Fruit fly (Drosophila melanogaster): ENCODE data around the gene Ugt36A1.

Ugt36A1 gene

dm6 chr2L:3598485-3598884 lies 20.4 kb upstream of the Ugt36A1 start (continued):
- TF ChIP-seq Bgb (GFP tag; IDR thresholded peaks at IDR 0.05; ENCODE audit: partially characterized antibody), result no peak
- no peak; the same call in 2 of the 3 replicates for TF ChIP-seq Mrtf (GFP tag; IDR thresholded peaks at IDR 0.05)
- no peak for TF ChIP-seq Doc3 (GFP tag; IDR thresholded peaks at IDR 0.05; ENCODE audit: partially characterized antibody)
- TF ChIP-seq luna (GFP tag; optimal IDR thresholded peaks at IDR 0.05), result no peak
- no peak for TF ChIP-seq MTF-1 (GFP tag; optimal IDR thresholded peaks at IDR 0.05; ENCODE audit: borderline replicate concordance)
- TF ChIP-seq cg (GFP tag; optimal IDR thresholded peaks at IDR 0.05), result no peak
- TF ChIP-seq CG4617 (GFP tag; optimal IDR thresholded peaks at IDR 0.05; ENCODE audit: borderline replicate concordance), result no peak
- TF ChIP-seq onecut (GFP tag; IDR thresholded peaks at IDR 0.05), result no peak
- no peak for TF ChIP-seq psq (GFP tag; optimal IDR thresholded peaks at IDR 0.05)
- 0 out of 3 replicates have a peak, but pooled peaks have one; percentile 34 for TF ChIP-seq so (GFP tag; IDR thresholded peaks at IDR 0.05)
- no peak for TF ChIP-seq Vsx1 (GFP tag; optimal IDR thresholded peaks at IDR 0.05)
- TF ChIP-seq CG1024 (GFP tag; IDR thresholded peaks at IDR 0.05), result peak; percentile 70
- TF ChIP-seq ftz-f1 (GFP tag; optimal IDR thresholded peaks at IDR 0.05), result no peak
- TF ChIP-seq Fer2 (tag; optimal IDR thresholded peaks at IDR 0.05), result no peak
- no peak for TF ChIP-seq CG4282 (GFP tag; optimal IDR thresholded peaks at IDR 0.05)
- no peak for TF ChIP-seq HmgZ (tag; optimal IDR thresholded peaks at IDR 0.05)
- TF ChIP-seq gsb (GFP tag; IDR thresholded peaks at IDR 0.05), result no peak
- no peak for TF ChIP-seq NK7.1 (GFP tag; optimal IDR thresholded peaks at IDR 0.05)
- TF ChIP-seq CG3726 (GFP tag; IDR thresholded peaks at IDR 0.05), result 0 out of 3 replicates have a peak, but pooled peaks have one; percentile 42
- no peak for TF ChIP-seq al (GFP tag; IDR thresholded peaks at IDR 0.05)
- TF ChIP-seq CG7372 (GFP tag; IDR thresholded peaks at IDR 0.05), result no peak
- TF ChIP-seq Tbp (GFP tag; optimal IDR thresholded peaks at IDR 0.05), result no peak
- peak; percentile 54; the same call in 1 of the 2 replicates for TF ChIP-seq chm (GFP tag; IDR thresholded peaks at IDR 0.05)
- TF ChIP-seq Dip3 (GFP tag; optimal IDR thresholded peaks at IDR 0.05), result no peak
- no peak for TF ChIP-seq slou (GFP tag; optimal IDR thresholded peaks at IDR 0.05)
- TF ChIP-seq Lpt (GFP tag; optimal IDR thresholded peaks at IDR 0.05), result no peak
- no peak for TF ChIP-seq trh (GFP tag; optimal IDR thresholded peaks at IDR 0.05)
- TF ChIP-seq Ada2b (GFP tag; IDR thresholded peaks at IDR 0.05), result peak; percentile 41; the same call in 1 of the 2 replicates
- peak; percentile 64 for TF ChIP-seq Blimp-1 (GFP tag; optimal IDR thresholded peaks at IDR 0.05)
- no peak for TF ChIP-seq cas (GFP tag; IDR thresholded peaks at IDR 0.05)
- TF ChIP-seq CG6254 (GFP tag; optimal IDR thresholded peaks at IDR 0.05), result no peak
- TF ChIP-seq CG15696 (tag; optimal IDR thresholded peaks at IDR 0.05), result peak; percentile 1
- TF ChIP-seq CG17385 (GFP tag; optimal IDR thresholded peaks at IDR 0.05), result no peak
- no peak for TF ChIP-seq run (tag; optimal IDR thresholded peaks at IDR 0.05)
- no peak for TF ChIP-seq CG3995 (GFP tag; optimal IDR thresholded peaks at IDR 0.05)
- TF ChIP-seq CrebB (tag; optimal IDR thresholded peaks at IDR 0.05), result no peak
- no peak for TF ChIP-seq yki (optimal IDR thresholded peaks at IDR 0.05)
- TF ChIP-seq CG3838 (GFP tag; optimal IDR thresholded peaks at IDR 0.05), result no peak
- no peak for TF ChIP-seq CHES-1-like (GFP tag; optimal IDR thresholded peaks at IDR 0.05)
- no peak for TF ChIP-seq tll (GFP tag; optimal IDR thresholded peaks at IDR 0.05)
- no peak for TF ChIP-seq toy (GFP tag; IDR thresholded peaks at IDR 0.05)
- no peak for TF ChIP-seq CG14860 (GFP tag; IDR thresholded peaks at IDR 0.05; ENCODE audit: partially characterized antibody)
- no peak for TF ChIP-seq CG5953 (GFP tag; IDR thresholded peaks at IDR 0.05)

- TF ChIP-seq CG8924 (tag; optimal IDR thresholded peaks at IDR 0.05) (peak; percentile 18), eyg (GFP tag; optimal IDR thresholded peaks at IDR 0.05) (no peak), CG1832 (GFP tag; optimal IDR thresholded peaks at IDR 0.05) (no peak), NfI (GFP tag; optimal IDR thresholded peaks at IDR 0.05) (no peak), ssp (GFP tag; IDR thresholded peaks at IDR 0.05) (peak; percentile 15; the same call in 1 of the 2 replicates), slp2 (GFP tag; optimal IDR thresholded peaks at IDR 0.05) (no peak), pho (GFP tag; optimal IDR thresholded peaks at IDR 0.05) (no peak), Hand (GFP tag; optimal IDR thresholded peaks at IDR 0.05) (no peak), CG5953 (GFP tag; IDR thresholded peaks at IDR 0.05) (no peak), her (GFP tag; optimal IDR thresholded peaks at IDR 0.05) (no peak), Myb (GFP tag; optimal IDR thresholded peaks at IDR 0.05) (no peak), grau (tag; optimal IDR thresholded peaks at IDR 0.05) (peak; percentile 37), CG17328 (GFP tag; IDR thresholded peaks at IDR 0.05) (peak; percentile 71)
These were observed 18.1 kb upstream of the Ugt36A1 start for dm6 chr2L:3600847-3601246.
